Worm (Caenorhabditis elegans) whole organism, late embryonic: ENCODE results near the gene C49A9.2.

ENCODE experiments used
- C38D4.7 ChIP-seq: fragments of 200-800 bp; sonication (Bioruptor generic); optimal IDR thresholded peaks from 2 replicates; lab custom pipeline; 2018; ENCODE audit warnings: mild to moderate bottlenecking, missing genetic modification characterization, moderate library complexity, missing compliant biosample characterization
- F13H6.1 ChIP-seq: sonication (generic microtip); optimal IDR thresholded peaks from 2 replicates; lab custom pipeline; 2016; ENCODE audit warnings: missing genetic modification characterization, missing compliant biosample characterization
- K09A11.1 ChIP-seq: sonication (generic microtip); optimal IDR thresholded peaks from 2 replicates; lab custom pipeline; 2017; ENCODE audit warnings: antibody characterized with exemption, mild to moderate bottlenecking, missing genetic modification characterization, missing compliant biosample characterization; ENCODE audit not compliant: insufficient read depth
- T23F11.4 ChIP-seq: fragments of 200-800 bp; sonication (Bioruptor generic); optimal IDR thresholded peaks from 2 replicates; lab custom pipeline; 2018; ENCODE audit warnings: mild to moderate bottlenecking, missing genetic modification characterization, missing compliant biosample characterization
- Y22D7AL.16 ChIP-seq: sonication (generic microtip); optimal IDR thresholded peaks from 2 replicates; lab custom pipeline; 2016; ENCODE audit warnings: missing genetic modification characterization, missing compliant biosample characterization
- ahr-1 ChIP-seq: sonication (generic microtip); optimal IDR thresholded peaks from 2 replicates; lab custom pipeline; 2016; ENCODE audit warnings: missing genetic modification characterization, missing compliant biosample characterization
- ama-1 ChIP-seq: fragments of 150-350 bp; optimal IDR thresholded peaks from 2 replicates; lab custom pipeline; 2014
- ceh-14 ChIP-seq: sonication (generic microtip); optimal IDR thresholded peaks from 2 replicates; lab custom pipeline; 2016; ENCODE audit warnings: missing genotype, missing genetic modification characterization, missing compliant biosample characterization
- ceh-18 ChIP-seq: sonication (generic microtip); optimal IDR thresholded peaks from 2 replicates; lab custom pipeline; 2016; ENCODE audit warnings: missing genetic modification characterization, missing compliant biosample characterization
- ceh-19 ChIP-seq: fragments of 200-800 bp; sonication (Bioruptor generic); optimal IDR thresholded peaks from 2 replicates; lab custom pipeline; 2018; ENCODE audit warnings: mild to moderate bottlenecking, missing genetic modification characterization, missing compliant biosample characterization
- ceh-2 ChIP-seq: sonication (generic microtip); optimal IDR thresholded peaks from 2 replicates; lab custom pipeline; 2016; ENCODE audit warnings: missing genotype, missing genetic modification characterization, missing compliant biosample characterization
- ceh-22 ChIP-seq: sonication (generic microtip); optimal IDR thresholded peaks from 2 replicates; lab custom pipeline; 2017; ENCODE audit warnings: missing biosample characterization, missing genetic modification characterization
- ceh-24 ChIP-seq: sonication (generic microtip); optimal IDR thresholded peaks from 2 replicates; lab custom pipeline; 2016; ENCODE audit warnings: mild to moderate bottlenecking, missing genetic modification characterization, missing compliant biosample characterization
- ceh-31 ChIP-seq: sonication (generic microtip); optimal IDR thresholded peaks from 2 replicates; lab custom pipeline; 2016; ENCODE audit warnings: missing genetic modification characterization, missing compliant biosample characterization
- ceh-34 ChIP-seq: sonication (generic microtip); optimal IDR thresholded peaks from 2 replicates; lab custom pipeline; 2016; ENCODE audit warnings: mild to moderate bottlenecking, missing genetic modification characterization, missing compliant biosample characterization
- ceh-48 ChIP-seq: sonication (generic microtip); optimal IDR thresholded peaks from 2 replicates; lab custom pipeline; 2016; ENCODE audit warnings: missing genetic modification characterization, inconsistent platforms, missing compliant biosample characterization
- ceh-6 ChIP-seq: fragments of 200-800 bp; sonication (Bioruptor generic); optimal IDR thresholded peaks from 2 replicates; lab custom pipeline; 2018; ENCODE audit warnings: mild to moderate bottlenecking, missing genetic modification characterization, missing compliant biosample characterization
- dmd-4 ChIP-seq: sonication (generic microtip); optimal IDR thresholded peaks from 2 replicates; lab custom pipeline; 2016; ENCODE audit warnings: borderline replicate concordance, missing genetic modification characterization, missing compliant biosample characterization
- dve-1 ChIP-seq: sonication (generic microtip); optimal IDR thresholded peaks from 2 replicates; lab custom pipeline; 2017; ENCODE audit warnings: antibody characterized with exemption, mild to moderate bottlenecking, missing genetic modification characterization, missing compliant biosample characterization
- elt-2 ChIP-seq: sonication (generic microtip); optimal IDR thresholded peaks from 2 replicates; lab custom pipeline; 2016; ENCODE audit warnings: missing genetic modification reagents, missing genetic modification characterization, missing compliant biosample characterization
- ets-4 ChIP-seq: sonication (generic microtip); optimal IDR thresholded peaks from 2 replicates; lab custom pipeline; 2016; ENCODE audit warnings: missing genetic modification characterization, missing compliant biosample characterization
- eyg-1 ChIP-seq: sonication (generic microtip); optimal IDR thresholded peaks from 2 replicates; lab custom pipeline; 2016; ENCODE audit warnings: missing genotype, missing genetic modification characterization, missing compliant biosample characterization
- fax-1 ChIP-seq: sonication (generic microtip); optimal IDR thresholded peaks from 2 replicates; lab custom pipeline; 2016; ENCODE audit warnings: missing genotype, missing genetic modification characterization, missing compliant biosample characterization
- fkh-6 ChIP-seq: sonication (generic microtip); optimal IDR thresholded peaks from 2 replicates; lab custom pipeline; 2016; ENCODE audit warnings: missing genetic modification characterization, missing compliant biosample characterization
- hlh-13 ChIP-seq: fragments of 200-800 bp; sonication (Bioruptor generic); optimal IDR thresholded peaks from 2 replicates; lab custom pipeline; 2018; ENCODE audit warnings: mild to moderate bottlenecking, missing genetic modification characterization, missing compliant biosample characterization
- hlh-30 ChIP-seq: sonication (generic microtip); optimal IDR thresholded peaks from 2 replicates; lab custom pipeline; 2017; ENCODE audit warnings: antibody characterized with exemption, missing genetic modification characterization, missing compliant biosample characterization; ENCODE audit not compliant: insufficient read depth
- hlh-6 ChIP-seq: sonication (generic microtip); optimal IDR thresholded peaks from 2 replicates; lab custom pipeline; 2016; ENCODE audit warnings: missing genotype, missing genetic modification characterization, missing compliant biosample characterization
- hlh-8 ChIP-seq: sonication (generic microtip); optimal IDR thresholded peaks from 2 replicates; lab custom pipeline; 2016; ENCODE audit warnings: missing genotype, missing genetic modification characterization, missing compliant biosample characterization
- lim-6 ChIP-seq: sonication (generic microtip); optimal IDR thresholded peaks from 2 replicates; lab custom pipeline; 2016; ENCODE audit warnings: missing genetic modification characterization, missing compliant biosample characterization
- lin-11 ChIP-seq: fragments of 200-800 bp; sonication (Bioruptor generic); optimal IDR thresholded peaks from 2 replicates; lab custom pipeline; 2018; ENCODE audit warnings: mild to moderate bottlenecking, missing genetic modification characterization, missing compliant biosample characterization
- madf-2 ChIP-seq: sonication (generic microtip); optimal IDR thresholded peaks from 2 replicates; lab custom pipeline; 2017; ENCODE audit warnings: missing genetic modification characterization, missing compliant biosample characterization
- nfya-1 ChIP-seq: sonication (generic microtip); optimal IDR thresholded peaks from 2 replicates; lab custom pipeline; 2017; ENCODE audit warnings: missing genetic modification characterization, mild to moderate bottlenecking, missing compliant biosample characterization, antibody characterized with exemption, moderate library complexity
- pat-9 ChIP-seq: fragments of 200-800 bp; sonication (Bioruptor generic); optimal IDR thresholded peaks from 2 replicates; lab custom pipeline; 2018; ENCODE audit warnings: mild to moderate bottlenecking, missing genetic modification characterization, moderate library complexity, missing compliant biosample characterization
- pha-2 ChIP-seq: sonication (generic microtip); optimal IDR thresholded peaks from 2 replicates; lab custom pipeline; 2017; ENCODE audit warnings: mild to moderate bottlenecking, missing genetic modification characterization, missing compliant biosample characterization
- pqm-1 ChIP-seq: sonication (generic microtip); optimal IDR thresholded peaks from 2 replicates; lab custom pipeline; 2016; ENCODE audit warnings: missing genetic modification characterization, missing compliant biosample characterization
- ref-2 ChIP-seq: sonication (generic microtip); optimal IDR thresholded peaks from 2 replicates; lab custom pipeline; 2016; ENCODE audit warnings: missing genetic modification characterization, missing compliant biosample characterization
- rnt-1 ChIP-seq: sonication (generic microtip); optimal IDR thresholded peaks from 2 replicates; lab custom pipeline; 2016; ENCODE audit warnings: missing genetic modification characterization, missing compliant biosample characterization
- sdc-2 ChIP-seq: sonication (generic microtip); optimal IDR thresholded peaks from 2 replicates; lab custom pipeline; 2016; ENCODE audit warnings: missing genotype, missing genetic modification characterization, missing compliant biosample characterization
- sox-2 ChIP-seq: fragments of 200-800 bp; sonication (Bioruptor generic); IDR thresholded peaks from 2 replicates; pipeline ENCODE4 v1.3.6; 2022; ENCODE audit warnings: missing genetic modification reagents, missing genetic modification characterization, missing compliant biosample characterization
- sox-4 ChIP-seq: sonication (generic microtip); optimal IDR thresholded peaks from 2 replicates; lab custom pipeline; 2017; ENCODE audit warnings: mild to moderate bottlenecking, missing genetic modification characterization, inconsistent platforms, missing compliant biosample characterization
- syd-9 ChIP-seq: sonication (generic microtip); optimal IDR thresholded peaks from 2 replicates; lab custom pipeline; 2016; ENCODE audit warnings: mild to moderate bottlenecking, missing genetic modification characterization, moderate library complexity, missing compliant biosample characterization
- tbx-2 ChIP-seq: sonication (generic microtip); optimal IDR thresholded peaks from 2 replicates; lab custom pipeline; 2016; ENCODE audit warnings: missing genetic modification characterization, missing compliant biosample characterization
- tbx-7 ChIP-seq: sonication (generic microtip); optimal IDR thresholded peaks from 2 replicates; lab custom pipeline; 2016; ENCODE audit warnings: missing genotype, missing genetic modification characterization, missing compliant biosample characterization
- unc-3 ChIP-seq, 2 experiments: fragments of 200-800 bp in 1 of 2; sonication (Bioruptor generic) in 1 of 2; sonication (generic microtip) in 1 of 2; conservative IDR thresholded peaks in 1 of 2; optimal IDR thresholded peaks in 1 of 2; 2 replicates each; pipeline versions ENCODE4 v1.3.6 to Lab custom; 2016 to 2022; ENCODE audit warnings: missing compliant biosample characterization in 2 of 2, missing genetic modification characterization in 2 of 2, missing genetic modification reagents in 1 of 2
- unc-42 ChIP-seq: sonication (generic microtip); optimal IDR thresholded peaks from 2 replicates; lab custom pipeline; 2016; ENCODE audit warnings: missing genotype, missing genetic modification characterization, missing compliant biosample characterization
- unc-86 ChIP-seq: sonication (generic microtip); optimal IDR thresholded peaks from 2 replicates; lab custom pipeline; 2016; ENCODE audit warnings: missing genetic modification characterization, missing compliant biosample characterization
- zip-5 ChIP-seq: sonication (generic microtip); optimal IDR thresholded peaks from 2 replicates; lab custom pipeline; 2016; ENCODE audit warnings: missing genetic modification characterization, missing compliant biosample characterization

C49A9.2 gene

DNA sequence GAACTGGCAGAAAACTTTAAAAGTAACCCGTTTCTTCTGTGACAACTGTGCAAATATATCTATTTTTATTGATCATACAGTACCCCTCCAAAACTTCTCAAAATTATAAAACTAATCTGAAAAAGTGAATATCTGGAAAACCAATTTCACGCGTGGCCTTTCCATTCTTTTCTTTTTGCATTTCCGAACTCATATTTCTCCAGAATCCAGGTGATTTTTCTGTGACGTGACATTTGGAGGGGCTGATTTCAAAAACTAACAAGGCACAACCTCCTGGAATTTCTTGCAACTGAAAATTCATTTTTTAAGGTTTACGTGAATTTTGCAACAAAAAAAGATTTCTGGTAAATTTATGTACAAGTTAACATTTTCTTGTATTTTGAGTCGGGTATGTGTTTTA, 25.0 kb upstream of the C49A9.2 start:
- TF ChIP-seq C38D4.7 (GFP tag; lab: Kevin White, UChicago) (no peak), lin-11 (tag; lab: Kevin White, UChicago) (no peak), sdc-2 (tag; lab: Kevin White, UChicago) (no peak), pqm-1 (tag; lab: Kevin White, UChicago) (no peak)

DNA sequence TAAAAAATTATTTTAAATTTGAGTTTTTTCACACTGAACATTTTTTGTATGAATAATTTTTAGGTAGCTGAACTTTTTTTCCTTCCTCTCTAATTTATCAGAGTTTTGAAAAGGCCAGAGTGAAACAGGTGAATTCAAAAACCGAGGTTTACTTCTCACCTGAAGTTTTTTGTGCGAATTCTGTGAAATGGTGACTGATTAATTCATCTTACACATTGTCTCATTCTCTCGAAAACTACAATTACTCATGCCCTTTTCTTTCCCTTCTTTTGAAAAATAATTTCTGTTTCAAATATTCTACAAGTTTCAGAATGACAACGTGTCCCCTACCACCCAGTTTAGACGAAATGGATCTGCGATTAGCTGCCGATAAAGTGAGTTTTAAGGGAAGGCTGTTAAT, 23.5 kb upstream of the C49A9.2 start, which contains the start of gene tkr-2:
Gene tkr-2, plus strand, starts transcription at position 301 of the 400 bp plus-strand sequence.
- TF ChIP-seq pha-2 (tag; lab: Kevin White, UChicago) (no peak), Y22D7AL.16 (tag; lab: Kevin White, UChicago) (no peak), ceh-6 (GFP tag; lab: Kevin White, UChicago) (no peak), sox-4 (tag; lab: Kevin White, UChicago) (no peak), unc-86 (no peak), ama-1 (no peak), T23F11.4 (GFP tag; lab: Kevin White, UChicago) (no peak), ceh-31 (tag; lab: Kevin White, UChicago) (no peak), hlh-13 (GFP tag; lab: Kevin White, UChicago) (no peak), hlh-8 (tag; lab: Kevin White, UChicago) (no peak), hlh-30 (no peak), ceh-22 (no peak), ceh-18 (no peak), fkh-6 (tag; lab: Kevin White, UChicago) (no peak), ceh-24 (no peak), K09A11.1 (tag; lab: Kevin White, UChicago) (no peak)

DNA sequence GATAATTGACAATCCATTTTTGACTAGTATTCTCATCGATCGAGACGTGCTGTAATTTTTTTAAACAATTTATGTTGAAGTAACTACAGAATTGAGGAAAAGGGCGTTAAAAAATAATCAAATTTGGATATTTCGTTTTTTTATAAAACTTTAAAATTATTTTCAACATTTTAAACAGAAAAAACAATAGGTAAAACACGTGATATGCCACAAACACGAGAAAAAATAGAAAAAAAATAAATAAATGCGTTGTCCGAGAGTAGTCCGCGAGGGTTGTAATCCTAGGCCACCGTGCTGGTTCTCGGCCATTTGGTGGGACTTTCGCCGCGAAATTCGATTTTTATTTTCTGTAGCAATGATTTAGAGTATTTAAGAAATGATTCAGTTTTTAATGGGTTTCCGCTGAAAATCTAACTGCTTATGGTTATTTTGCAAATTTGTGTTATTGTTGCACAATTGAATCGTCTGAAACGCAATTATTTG, 18.9 kb upstream of the C49A9.2 start, which contains the start of gene C49A9.10:
Gene C49A9.10, minus strand, starts transcription at position 51 of the 483 bp plus-strand sequence.
- TF ChIP-seq unc-3 (GFP tag; conservative IDR thresholded peaks at IDR 0.05; lab: Robert Waterston, UW) (peak; percentile 73), unc-3 (tag; optimal IDR thresholded peaks at IDR 0.05; lab: Kevin White, UChicago) (no peak), tbx-7 (tag; lab: Kevin White, UChicago) (peak; percentile 96), hlh-8 (tag; lab: Kevin White, UChicago) (peak; percentile 90), unc-42 (peak; percentile 40), madf-2 (tag; lab: Kevin White, UChicago) (peak; percentile 15), syd-9 (tag; lab: Kevin White, UChicago) (peak; percentile 18), ceh-34 (tag; lab: Kevin White, UChicago) (peak; percentile 61), nfya-1 (tag; lab: Kevin White, UChicago) (peak; percentile 50), ets-4 (peak; percentile 91), pat-9 (tag; lab: Kevin White, UChicago) (no peak), sox-2 (GFP tag; lab: Robert Waterston, UW) (no peak), ceh-14 (tag; lab: Kevin White, UChicago) (peak; percentile 69), fkh-6 (tag; lab: Kevin White, UChicago) (peak; percentile 47), ceh-19 (GFP tag; lab: Kevin White, UChicago) (no peak), ceh-2 (tag; lab: Kevin White, UChicago) (peak; percentile 91), elt-2 (tag; lab: Kevin White, UChicago) (peak; percentile 77), ceh-48 (tag; lab: Kevin White, UChicago) (no peak), lim-6 (tag; lab: Kevin White, UChicago) (peak; percentile 67), unc-86 (peak; percentile 50), zip-5 (tag; lab: Kevin White, UChicago) (peak; percentile 69), rnt-1 (tag; lab: Kevin White, UChicago) (peak; percentile 68), dve-1 (tag; lab: Kevin White, UChicago) (no peak), sdc-2 (tag; lab: Kevin White, UChicago) (peak; percentile 64), eyg-1 (no peak), ceh-31 (tag; lab: Kevin White, UChicago) (peak; percentile 96), ahr-1 (tag; lab: Kevin White, UChicago) (peak; percentile 37), C38D4.7 (GFP tag; lab: Kevin White, UChicago) (no peak), pha-2 (tag; lab: Kevin White, UChicago) (peak; percentile 28), fax-1 (tag; lab: Kevin White, UChicago) (peak; percentile 70), T23F11.4 (GFP tag; lab: Kevin White, UChicago) (no peak), F13H6.1 (tag; lab: Kevin White, UChicago) (peak; percentile 60), hlh-6 (tag; lab: Kevin White, UChicago) (no peak), tbx-2 (tag; lab: Kevin White, UChicago) (peak; percentile 89), ceh-18 (no peak), K09A11.1 (tag; lab: Kevin White, UChicago) (no peak), ref-2 (tag; lab: Kevin White, UChicago) (peak; percentile 79), dmd-4 (tag; lab: Kevin White, UChicago) (no peak), pqm-1 (tag; lab: Kevin White, UChicago) (peak; percentile 45)
